Worm (Caenorhabditis elegans): Measurements from ENCODE around the gene Y45G5AM.3.

ce11 chrV:4189618-4190017, 25.3 kb downstream of the Y45G5AM.3 start:
- TF ChIP-seq lin-39 (tag; optimal IDR thresholded peaks at IDR 0.05) (no peak), nhr-237 (tag; optimal IDR thresholded peaks at IDR 0.05) (no peak), alr-1 (tag; optimal IDR thresholded peaks at IDR 0.05) (no peak), ceh-82 (tag; optimal IDR thresholded peaks at IDR 0.05) (no peak), lsy-2 (tag; optimal IDR thresholded peaks at IDR 0.05) (no peak)
